Fruit fly (Drosophila melanogaster): Measurements from ENCODE around the gene RpS3.

Gene RpS3

dm6 chr3R:23315221-23315620 lies 43.4 kb upstream of the RpS3 start:
- TF ChIP-seq sage (GFP tag; optimal IDR thresholded peaks at IDR 0.05) (no peak), psq (GFP tag; optimal IDR thresholded peaks at IDR 0.05) (peak; percentile 21)

- no peak for TF ChIP-seq HLH106 (tag; optimal IDR thresholded peaks at IDR 0.05)
- peak in 1 of 2 experiments; percentile 5 for TF ChIP-seq foxo (GFP tag; optimal IDR thresholded peaks at IDR 0.05)
- peak; percentile 10 for TF ChIP-seq ey (GFP tag; optimal IDR thresholded peaks at IDR 0.05)
Observed at dm6 chr3R:23315630-23316029, 43.0 kb upstream of the RpS3 start.

- TF ChIP-seq woc (GFP tag; optimal IDR thresholded peaks at IDR 0.05) (no peak), h (GFP tag; optimal IDR thresholded peaks at IDR 0.05) (peak; percentile 77), Rel (GFP tag; optimal IDR thresholded peaks at IDR 0.05) (no peak), Rel (tag; optimal IDR thresholded peaks at IDR 0.05) (peak; percentile 29), psq (GFP tag; optimal IDR thresholded peaks at IDR 0.05) (no peak), jim (GFP tag; optimal IDR thresholded peaks at IDR 0.05) (no peak), sage (GFP tag; optimal IDR thresholded peaks at IDR 0.05) (no peak), dl (GFP tag; optimal IDR thresholded peaks at IDR 0.05; ENCODE audit: insufficient read depth in 1 of 2, partially characterized antibody in 2 of 2) (no peak)
Observed at dm6 chr3R:23316867-23317266, 41.7 kb upstream of the RpS3 start.

DNA sequence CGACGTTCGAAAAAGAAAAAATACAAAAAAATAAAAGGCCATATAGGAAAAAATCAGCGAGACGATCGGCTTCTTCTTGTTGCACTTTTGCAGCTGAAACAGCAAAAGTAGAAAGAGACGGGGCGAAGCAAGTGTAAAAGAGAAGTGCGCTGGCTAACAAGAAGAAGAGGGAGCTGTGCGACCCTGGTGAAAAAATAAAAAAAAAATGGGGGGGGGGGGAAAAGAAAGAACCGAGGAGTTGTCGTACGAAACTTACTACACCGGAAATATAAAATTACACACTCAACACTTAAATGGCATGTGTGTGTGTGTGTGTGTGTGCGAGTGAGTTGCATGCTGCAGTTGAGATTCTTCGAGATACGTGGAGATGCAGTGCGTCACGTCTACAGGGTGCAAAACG lies 39.7 kb upstream of the RpS3 start:
- TF ChIP-seq psq (GFP tag; optimal IDR thresholded peaks at IDR 0.05), result peak; percentile 8
- no peak for TF ChIP-seq N (GFP tag; optimal IDR thresholded peaks at IDR 0.05)
- TF ChIP-seq fru (GFP tag; optimal IDR thresholded peaks at IDR 0.05), result no peak
- TF ChIP-seq Dfd (GFP tag; optimal IDR thresholded peaks at IDR 0.05), result peak; percentile 85
- TF ChIP-seq Vsx2 (GFP tag; optimal IDR thresholded peaks at IDR 0.05; ENCODE audit: partially characterized antibody), result no peak

DNA sequence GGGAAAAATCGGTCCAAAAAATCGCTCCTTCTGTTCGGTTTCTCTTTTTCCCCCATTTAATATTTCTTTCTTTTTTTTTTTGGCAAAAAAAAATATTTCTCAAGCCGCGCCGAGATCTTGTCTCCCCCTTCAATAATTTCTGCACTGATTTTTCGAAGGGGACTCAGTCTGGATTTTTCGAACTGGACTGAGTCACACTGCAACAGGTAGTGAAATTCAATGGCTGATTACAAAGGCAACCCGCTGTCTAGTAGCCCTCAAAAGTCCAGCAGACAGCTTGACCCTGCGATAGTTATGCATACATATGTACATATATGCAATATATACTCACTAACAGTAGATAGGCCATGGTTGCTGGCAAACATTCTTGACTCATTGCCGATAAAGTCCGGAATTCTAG lies 38.4 kb upstream of the RpS3 start:
- no peak for TF ChIP-seq CrebA (GFP tag; optimal IDR thresholded peaks at IDR 0.05; ENCODE audit: borderline replicate concordance)
- TF ChIP-seq tai (GFP tag; optimal IDR thresholded peaks at IDR 0.05), result no peak
- no peak for TF ChIP-seq woc (GFP tag; optimal IDR thresholded peaks at IDR 0.05)
- TF ChIP-seq Sp1 (GFP tag; optimal IDR thresholded peaks at IDR 0.05), result no peak
- no peak for TF ChIP-seq dmrt93B (GFP tag; optimal IDR thresholded peaks at IDR 0.05)
- TF ChIP-seq fru (GFP tag; optimal IDR thresholded peaks at IDR 0.05), result no peak
- no peak for TF ChIP-seq br (GFP tag; optimal IDR thresholded peaks at IDR 0.05)
- TF ChIP-seq Dfd (GFP tag; optimal IDR thresholded peaks at IDR 0.05), result no peak
- no peak for TF ChIP-seq lola (GFP tag; optimal IDR thresholded peaks at IDR 0.05)
- no peak for TF ChIP-seq brk (GFP tag; optimal IDR thresholded peaks at IDR 0.05)
- no peak for TF ChIP-seq Hr78 (GFP tag; optimal IDR thresholded peaks at IDR 0.05)
- no peak for TF ChIP-seq GATAd (GFP tag; optimal IDR thresholded peaks at IDR 0.05)

DNA sequence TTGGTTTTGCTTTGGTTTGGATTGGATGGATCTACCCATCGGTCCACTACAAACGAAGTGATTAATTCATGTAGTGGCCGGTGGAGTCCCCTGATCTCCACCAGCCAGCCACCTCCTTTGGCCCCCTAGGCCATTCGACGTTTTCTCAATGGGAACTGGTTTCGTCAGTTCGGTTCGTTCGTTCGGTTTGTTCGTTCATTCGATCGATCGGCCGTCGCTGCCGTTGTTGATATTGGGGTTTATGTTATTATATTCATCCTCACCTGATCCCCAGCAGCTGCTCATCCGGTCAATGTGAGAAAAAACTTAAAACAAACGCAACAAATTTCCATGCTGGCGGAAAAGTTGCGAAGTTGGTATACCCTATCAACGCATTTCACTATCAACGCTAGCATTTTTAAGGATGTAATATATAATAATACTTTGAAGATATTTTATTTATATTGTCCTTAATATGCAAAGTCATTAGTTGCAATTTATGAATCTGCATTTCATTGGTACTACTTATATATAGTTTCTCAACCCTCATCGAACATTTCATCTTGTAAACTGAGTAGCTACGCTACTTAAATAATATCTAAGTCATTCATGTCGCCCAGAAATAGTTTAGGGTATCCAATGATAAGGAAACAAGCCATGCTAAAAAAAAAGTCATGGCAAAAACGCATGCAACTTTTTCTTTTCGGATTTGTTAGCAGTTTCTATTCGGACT lies 34.8 kb upstream of the RpS3 start:
- TF ChIP-seq Rel (GFP tag; optimal IDR thresholded peaks at IDR 0.05), result no peak
- peak; percentile 48 for TF ChIP-seq Rel (tag; optimal IDR thresholded peaks at IDR 0.05)
- TF ChIP-seq Dfd (GFP tag; optimal IDR thresholded peaks at IDR 0.05), result no peak
- TF ChIP-seq Vsx2 (GFP tag; optimal IDR thresholded peaks at IDR 0.05; ENCODE audit: partially characterized antibody), result peak; percentile 12

DNA sequence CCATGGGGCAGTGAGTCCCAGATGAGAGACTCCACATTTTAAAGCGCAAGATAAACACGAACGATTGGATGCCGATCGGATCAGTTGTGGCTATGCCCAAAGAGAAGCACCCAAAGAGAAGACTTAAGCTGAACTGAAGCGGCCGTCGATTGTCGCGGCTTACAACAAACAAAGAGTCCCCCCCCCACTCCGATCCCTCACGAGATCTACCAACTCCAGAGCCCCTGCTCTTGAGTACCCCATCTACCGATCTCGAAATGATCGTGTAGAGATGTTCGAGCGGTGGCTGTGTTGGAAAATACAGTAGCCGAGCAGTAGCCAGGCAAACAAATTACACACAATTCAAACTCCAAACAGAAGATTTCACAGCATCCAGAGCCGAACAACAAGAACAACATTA lies 32.9 kb upstream of the RpS3 start:
- TF ChIP-seq Rel (GFP tag; optimal IDR thresholded peaks at IDR 0.05), result no peak
- TF ChIP-seq Rel (tag; optimal IDR thresholded peaks at IDR 0.05), result no peak
- no peak for TF ChIP-seq br (GFP tag; optimal IDR thresholded peaks at IDR 0.05)

DNA sequence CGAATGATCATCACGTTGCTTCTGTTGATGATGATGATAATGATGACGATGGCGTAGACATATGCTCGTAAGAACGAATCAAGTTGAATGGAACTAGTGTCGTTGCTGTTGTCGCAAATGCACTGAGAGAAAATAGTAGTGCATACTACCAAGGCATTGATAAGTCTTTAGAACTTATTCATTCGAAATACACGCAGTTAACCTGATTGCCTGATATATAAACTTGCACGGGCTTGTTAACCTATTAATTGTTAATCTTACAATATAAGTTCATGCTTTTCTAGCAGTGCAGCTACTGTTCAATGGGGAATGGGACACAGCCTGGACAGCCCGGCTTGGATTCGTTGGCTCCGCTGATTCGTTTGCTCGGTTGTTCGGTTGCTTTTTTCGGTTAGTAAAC lies 32.3 kb upstream of the RpS3 start:
- TF ChIP-seq pan (optimal IDR thresholded peaks at IDR 0.05) (no peak), Dfd (GFP tag; optimal IDR thresholded peaks at IDR 0.05) (no peak), dmrt93B (GFP tag; optimal IDR thresholded peaks at IDR 0.05) (peak; percentile 21), br (GFP tag; optimal IDR thresholded peaks at IDR 0.05) (peak; percentile 32), Hr78 (GFP tag; optimal IDR thresholded peaks at IDR 0.05) (no peak), usp (GFP tag; optimal IDR thresholded peaks at IDR 0.05) (no peak), rgr (GFP tag; optimal IDR thresholded peaks at IDR 0.05) (peak; percentile 60), Sp1 (GFP tag; optimal IDR thresholded peaks at IDR 0.05) (peak; percentile 19), tai (GFP tag; optimal IDR thresholded peaks at IDR 0.05) (no peak), fru (GFP tag; optimal IDR thresholded peaks at IDR 0.05) (peak; percentile 70), Mio (GFP tag; optimal IDR thresholded peaks at IDR 0.05) (no peak), dsf (GFP tag; optimal IDR thresholded peaks at IDR 0.05; ENCODE audit: borderline replicate concordance) (no peak), sv (GFP tag; optimal IDR thresholded peaks at IDR 0.05) (peak; percentile 87), h (GFP tag; optimal IDR thresholded peaks at IDR 0.05) (peak; percentile 65), woc (GFP tag; optimal IDR thresholded peaks at IDR 0.05) (peak; percentile 43), CG32264 (GFP tag; optimal IDR thresholded peaks at IDR 0.05) (no peak), N (GFP tag; optimal IDR thresholded peaks at IDR 0.05) (no peak), Hr83 (GFP tag; optimal IDR thresholded peaks at IDR 0.05; ENCODE audit: poor library complexity, severe bottlenecking) (no peak), Myc (optimal IDR thresholded peaks at IDR 0.05) (no peak), GATAd (GFP tag; optimal IDR thresholded peaks at IDR 0.05) (no peak), HLH106 (tag; optimal IDR thresholded peaks at IDR 0.05) (peak; percentile 23), OdsH (GFP tag; optimal IDR thresholded peaks at IDR 0.05) (peak; percentile 42)

Data from whole organism, wandering third instar larva.